In genomic region chr3L:3544221-3544620, dm6 we compare ENCODE assay signal across 4 fruit fly cellular contexts.
A peak's percentile ranks its signal among the peaks of the same experiment; 100 is the strongest.
TF ChIP-seq lines count a peak whose summit lies in the region.

No protein-coding gene starts in this region.

- TF ChIP-seq CTCF in whole organism, embryonic (GFP tag; optimal IDR thresholded peaks at IDR 0.05; lab: Kevin White, UChicago): no peak

TF ChIP-seq in whole organism, adult, 20 proteins besides CTCF, POLR2A, EP300 and RAD21:
- TF ChIP-seq CG7101 (tag; optimal IDR thresholded peaks at IDR 0.05; lab: Kevin White, UChicago): no peak
- no peak for TF ChIP-seq CG14711 (tag; optimal IDR thresholded peaks at IDR 0.05; lab: Kevin White, UChicago)
- TF ChIP-seq tj (GFP tag; optimal IDR thresholded peaks at IDR 0.05; lab: Kevin White, UChicago): no peak
- no peak for TF ChIP-seq cic (GFP tag; optimal IDR thresholded peaks at IDR 0.05; lab: Kevin White, UChicago)
- no peak for TF ChIP-seq Crg-1 (GFP tag; optimal IDR thresholded peaks at IDR 0.05; lab: Kevin White, UChicago)
- TF ChIP-seq kay (GFP tag; lab: Kevin White, UChicago; ENCODE audit: borderline replicate concordance): no peak
- no peak for TF ChIP-seq CG33017 (tag; optimal IDR thresholded peaks at IDR 0.05; lab: Kevin White, UChicago)
- peak; percentile 21 for TF ChIP-seq CG5204 (GFP tag; optimal IDR thresholded peaks at IDR 0.05; lab: Kevin White, UChicago)
TF ChIP-seq in whole organism, adult: peak in this region for 1.

TF ChIP-seq in whole organism, embryonic, 481 proteins besides CTCF, POLR2A, EP300 and RAD21 (continues in another document):
- TF ChIP-seq tin (GFP tag; optimal IDR thresholded peaks at IDR 0.05; lab: Kevin White, UChicago): no peak
- no peak for TF ChIP-seq CG5953 (GFP tag; IDR thresholded peaks at IDR 0.05; lab: Robert Waterston, UW)
- TF ChIP-seq Hand (GFP tag; optimal IDR thresholded peaks at IDR 0.05; lab: Kevin White, UChicago): no peak
- TF ChIP-seq Hsf (GFP tag; optimal IDR thresholded peaks at IDR 0.05; lab: Kevin White, UChicago): peak; percentile 27
- peak; percentile 51 for TF ChIP-seq Hmr (GFP tag; optimal IDR thresholded peaks at IDR 0.05; lab: Kevin White, UChicago)
- no peak for TF ChIP-seq pita (GFP tag; optimal IDR thresholded peaks at IDR 0.05; lab: Kevin White, UChicago)
- no peak for TF ChIP-seq CG1647 (GFP tag; optimal IDR thresholded peaks at IDR 0.05; lab: Kevin White, UChicago)
- no peak for TF ChIP-seq nom (GFP tag; optimal IDR thresholded peaks at IDR 0.05; lab: Kevin White, UChicago)
- peak; percentile 9 for TF ChIP-seq sd (tag; optimal IDR thresholded peaks at IDR 0.05; lab: Kevin White, UChicago)
- no peak for TF ChIP-seq CG7963 (GFP tag; IDR thresholded peaks at IDR 0.05; lab: Robert Waterston, UW; ENCODE audit: partially characterized antibody)
- TF ChIP-seq org-1 (GFP tag; optimal IDR thresholded peaks at IDR 0.05; lab: Kevin White, UChicago): peak; percentile 10
- TF ChIP-seq Awh (GFP tag; IDR thresholded peaks at IDR 0.05; lab: Robert Waterston, UW): no peak
- no peak for TF ChIP-seq CG6813 (GFP tag; optimal IDR thresholded peaks at IDR 0.05; lab: Kevin White, UChicago)
- peak; percentile 8 for TF ChIP-seq lab (GFP tag; optimal IDR thresholded peaks at IDR 0.05; lab: Kevin White, UChicago)
- TF ChIP-seq CG3838 (GFP tag; optimal IDR thresholded peaks at IDR 0.05; lab: Kevin White, UChicago): no peak
- peak; percentile 10 for TF ChIP-seq CG10543 (GFP tag; optimal IDR thresholded peaks at IDR 0.05; lab: Kevin White, UChicago)
- TF ChIP-seq CG3281 (GFP tag; optimal IDR thresholded peaks at IDR 0.05; lab: Kevin White, UChicago): peak; percentile 42
- no peak for TF ChIP-seq CG12769 (tag; optimal IDR thresholded peaks at IDR 0.05; lab: Kevin White, UChicago)
- peak; percentile 51 for TF ChIP-seq CG9932 (GFP tag; IDR thresholded peaks at IDR 0.05; lab: Robert Waterston, UW)
- TF ChIP-seq CG2678 (tag; optimal IDR thresholded peaks at IDR 0.05; lab: Kevin White, UChicago): peak; percentile 53
- TF ChIP-seq CG13424 (tag; optimal IDR thresholded peaks at IDR 0.05; lab: Kevin White, UChicago): peak; percentile 35
- peak; percentile 74 for TF ChIP-seq Med (GFP tag; lab: Kevin White, UChicago)
- TF ChIP-seq zfh2 (GFP tag; optimal IDR thresholded peaks at IDR 0.05; lab: Kevin White, UChicago): peak; percentile 23
- peak; percentile 45 for TF ChIP-seq Oli (tag; optimal IDR thresholded peaks at IDR 0.05; lab: Kevin White, UChicago)
- TF ChIP-seq dpn (GFP tag; optimal IDR thresholded peaks at IDR 0.05; lab: Kevin White, UChicago): peak in 1 of 2 experiments; percentile 49
- no peak for TF ChIP-seq CG15514 (GFP tag; optimal IDR thresholded peaks at IDR 0.05; lab: Kevin White, UChicago)
- TF ChIP-seq Dfd (GFP tag; optimal IDR thresholded peaks at IDR 0.05; lab: Kevin White, UChicago): no peak
- TF ChIP-seq CG5180 (GFP tag; optimal IDR thresholded peaks at IDR 0.05; lab: Kevin White, UChicago): no peak
- TF ChIP-seq CG13624 (GFP tag; optimal IDR thresholded peaks at IDR 0.05; lab: Kevin White, UChicago): peak; percentile 38

TF ChIP-seq in whole organism, prepupa, 60 proteins besides CTCF, POLR2A, EP300 and RAD21 (continues in another document):
- TF ChIP-seq Sox14 (GFP tag; optimal IDR thresholded peaks at IDR 0.05; lab: Kevin White, UChicago) (peak; percentile 23), CG8632 (GFP tag; optimal IDR thresholded peaks at IDR 0.05; lab: Kevin White, UChicago) (peak; percentile 19), net (GFP tag; optimal IDR thresholded peaks at IDR 0.05; lab: Kevin White, UChicago) (no peak), CG11902 (GFP tag; optimal IDR thresholded peaks at IDR 0.05; lab: Kevin White, UChicago) (no peak), Smox (GFP tag; optimal IDR thresholded peaks at IDR 0.05; lab: Kevin White, UChicago) (peak; percentile 56), CG6792 (GFP tag; optimal IDR thresholded peaks at IDR 0.05; lab: Kevin White, UChicago) (no peak), Hr4 (GFP tag; optimal IDR thresholded peaks at IDR 0.05; lab: Kevin White, UChicago) (no peak), CG6854 (GFP tag; optimal IDR thresholded peaks at IDR 0.05; lab: Kevin White, UChicago) (no peak), achi (GFP tag; optimal IDR thresholded peaks at IDR 0.05; lab: Kevin White, UChicago) (peak; percentile 19), CG1621 (tag; optimal IDR thresholded peaks at IDR 0.05; lab: Kevin White, UChicago) (no peak), Ets96B (tag; optimal IDR thresholded peaks at IDR 0.05; lab: Kevin White, UChicago) (no peak), Eip93F (GFP tag; optimal IDR thresholded peaks at IDR 0.05; lab: Kevin White, UChicago) (no peak), Blimp-1 (GFP tag; optimal IDR thresholded peaks at IDR 0.05; lab: Kevin White, UChicago) (no peak), Hr38 (GFP tag; optimal IDR thresholded peaks at IDR 0.05; lab: Kevin White, UChicago) (no peak), CG4318 (GFP tag; optimal IDR thresholded peaks at IDR 0.05; lab: Kevin White, UChicago) (no peak), CG11294 (GFP tag; IDR thresholded peaks at IDR 0.05; lab: Robert Waterston, UW) (no peak), dsx (GFP tag; optimal IDR thresholded peaks at IDR 0.05; lab: Kevin White, UChicago; ENCODE audit: poor library complexity, severe bottlenecking) (no peak), CG6276 (GFP tag; optimal IDR thresholded peaks at IDR 0.05; lab: Kevin White, UChicago) (no peak), pdm3 (GFP tag; optimal IDR thresholded peaks at IDR 0.05; lab: Kevin White, UChicago) (peak; percentile 45), svp (GFP tag; lab: Kevin White, UChicago) (peak; percentile 87), dac (GFP tag; optimal IDR thresholded peaks at IDR 0.05; lab: Kevin White, UChicago) (no peak), acj6 (GFP tag; optimal IDR thresholded peaks at IDR 0.05; lab: Kevin White, UChicago) (peak; percentile 43), Lpt (GFP tag; optimal IDR thresholded peaks at IDR 0.05; lab: Kevin White, UChicago) (no peak), CG15336 (GFP tag; IDR thresholded peaks at IDR 0.05; lab: Robert Waterston, UW) (no peak), CG3919 (GFP tag; optimal IDR thresholded peaks at IDR 0.05; lab: Kevin White, UChicago) (no peak), esn (GFP tag; optimal IDR thresholded peaks at IDR 0.05; lab: Kevin White, UChicago) (peak; percentile 66), lz (GFP tag; optimal IDR thresholded peaks at IDR 0.05; lab: Kevin White, UChicago) (peak; percentile 41), ss (GFP tag; optimal IDR thresholded peaks at IDR 0.05; lab: Kevin White, UChicago) (no peak), vri (GFP tag; optimal IDR thresholded peaks at IDR 0.05; lab: Kevin White, UChicago) (peak; percentile 4), cyc (GFP tag; optimal IDR thresholded peaks at IDR 0.05; lab: Kevin White, UChicago) (peak; percentile 2), Gug (GFP tag; IDR thresholded peaks at IDR 0.05; lab: Robert Waterston, UW) (no peak)

TF ChIP-seq in whole organism, wandering third instar larva, 38 proteins besides CTCF, POLR2A, EP300 and RAD21 (continues in another document):
- TF ChIP-seq Sp1 (GFP tag; optimal IDR thresholded peaks at IDR 0.05; lab: Kevin White, UChicago) (peak; percentile 53), woc (GFP tag; optimal IDR thresholded peaks at IDR 0.05; lab: Kevin White, UChicago) (peak; percentile 35), CG32264 (GFP tag; optimal IDR thresholded peaks at IDR 0.05; lab: Kevin White, UChicago) (no peak), pan (optimal IDR thresholded peaks at IDR 0.05; lab: Kevin White, UChicago) (no peak), foxo (GFP tag; optimal IDR thresholded peaks at IDR 0.05; lab: Kevin White, UChicago) (peak in 1 of 2 experiments; percentile 49), psq (GFP tag; optimal IDR thresholded peaks at IDR 0.05; lab: Kevin White, UChicago) (peak; percentile 55), Jra (GFP tag; optimal IDR thresholded peaks at IDR 0.05; lab: Kevin White, UChicago) (peak; percentile 23), Hr83 (GFP tag; optimal IDR thresholded peaks at IDR 0.05; lab: Kevin White, UChicago; ENCODE audit: poor library complexity, severe bottlenecking) (no peak), dl (GFP tag; optimal IDR thresholded peaks at IDR 0.05; lab: Kevin White, UChicago; ENCODE audit: insufficient read depth in 1 of 2, partially characterized antibody in 2 of 2) (no peak), N (GFP tag; optimal IDR thresholded peaks at IDR 0.05; lab: Kevin White, UChicago) (no peak), Hnf4 (GFP tag; optimal IDR thresholded peaks at IDR 0.05; lab: Kevin White, UChicago) (peak; percentile 20), lola (GFP tag; optimal IDR thresholded peaks at IDR 0.05; lab: Kevin White, UChicago) (no peak), fru (GFP tag; optimal IDR thresholded peaks at IDR 0.05; lab: Kevin White, UChicago) (peak; percentile 56), sv (GFP tag; optimal IDR thresholded peaks at IDR 0.05; lab: Kevin White, UChicago) (no peak), CrebA (GFP tag; optimal IDR thresholded peaks at IDR 0.05; lab: Kevin White, UChicago; ENCODE audit: borderline replicate concordance) (no peak), jim (GFP tag; optimal IDR thresholded peaks at IDR 0.05; lab: Kevin White, UChicago) (no peak), GATAd (GFP tag; optimal IDR thresholded peaks at IDR 0.05; lab: Kevin White, UChicago) (no peak), dsf (GFP tag; optimal IDR thresholded peaks at IDR 0.05; lab: Kevin White, UChicago; ENCODE audit: borderline replicate concordance) (no peak), Rel (GFP tag; optimal IDR thresholded peaks at IDR 0.05; lab: Kevin White, UChicago) (no peak), Rel (tag; optimal IDR thresholded peaks at IDR 0.05; lab: Kevin White, UChicago) (no peak), dmrt93B (GFP tag; optimal IDR thresholded peaks at IDR 0.05; lab: Kevin White, UChicago) (no peak), brk (GFP tag; optimal IDR thresholded peaks at IDR 0.05; lab: Kevin White, UChicago) (peak; percentile 13), usp (GFP tag; optimal IDR thresholded peaks at IDR 0.05; lab: Kevin White, UChicago) (no peak), CG9705 (GFP tag; optimal IDR thresholded peaks at IDR 0.05; lab: Kevin White, UChicago) (no peak), HLH106 (tag; optimal IDR thresholded peaks at IDR 0.05; lab: Kevin White, UChicago) (peak; percentile 12), br (GFP tag; optimal IDR thresholded peaks at IDR 0.05; lab: Kevin White, UChicago) (peak; percentile 45), Mio (GFP tag; optimal IDR thresholded peaks at IDR 0.05; lab: Kevin White, UChicago) (no peak), sage (GFP tag; optimal IDR thresholded peaks at IDR 0.05; lab: Kevin White, UChicago) (no peak), tai (GFP tag; optimal IDR thresholded peaks at IDR 0.05; lab: Kevin White, UChicago) (peak; percentile 43), Dif (GFP tag; optimal IDR thresholded peaks at IDR 0.05; lab: Kevin White, UChicago; ENCODE audit: partially characterized antibody) (no peak), Dfd (GFP tag; optimal IDR thresholded peaks at IDR 0.05; lab: Kevin White, UChicago) (no peak), h (GFP tag; optimal IDR thresholded peaks at IDR 0.05; lab: Kevin White, UChicago) (peak; percentile 39), OdsH (GFP tag; optimal IDR thresholded peaks at IDR 0.05; lab: Kevin White, UChicago) (peak; percentile 57), Abd-B (GFP tag; optimal IDR thresholded peaks at IDR 0.05; lab: Kevin White, UChicago) (no peak)
